Fruit fly (Drosophila melanogaster): ENCODE measurements around the gene Hsc70-2.

The Hsc70-2 gene

dm6 chr3R:13088395-13088794 lies 43.8 kb downstream of the Hsc70-2 start, which contains the start of gene timeout (continued):
- TF ChIP-seq D19B (GFP tag; optimal IDR thresholded peaks at IDR 0.05) (no peak), bsh (GFP tag; optimal IDR thresholded peaks at IDR 0.05) (no peak), Med (GFP tag) (peak; percentile 70), Lhr (GFP tag; optimal IDR thresholded peaks at IDR 0.05) (peak; percentile 28), cg (GFP tag; optimal IDR thresholded peaks at IDR 0.05) (no peak), CG17829 (tag; optimal IDR thresholded peaks at IDR 0.05) (peak; percentile 23), ara (GFP tag; IDR thresholded peaks at IDR 0.05) (no peak), CG10565 (GFP tag; optimal IDR thresholded peaks at IDR 0.05) (no peak), klu (GFP tag; IDR thresholded peaks at IDR 0.05) (no peak), rib (GFP tag; IDR thresholded peaks at IDR 0.05) (0 out of 2 replicates have a peak, but pooled peaks have one; percentile 31), Nf-YA (GFP tag; IDR thresholded peaks at IDR 0.05) (no peak), Rfx (GFP tag; IDR thresholded peaks at IDR 0.05) (no peak), CG34422 (GFP tag; IDR thresholded peaks at IDR 0.05) (no peak), stc (GFP tag; IDR thresholded peaks at IDR 0.05) (no peak), dmrt11E (tag; optimal IDR thresholded peaks at IDR 0.05) (no peak), CG10267 (tag; optimal IDR thresholded peaks at IDR 0.05) (no peak), CG5245 (GFP tag; optimal IDR thresholded peaks at IDR 0.05) (no peak), ci (GFP tag; IDR thresholded peaks at IDR 0.05) (no peak), Neu2 (GFP tag; optimal IDR thresholded peaks at IDR 0.05; ENCODE audit: borderline replicate concordance) (no peak), CG3163 (GFP tag; optimal IDR thresholded peaks at IDR 0.05) (no peak), pros (GFP tag; optimal IDR thresholded peaks at IDR 0.05) (no peak), CG4617 (GFP tag; optimal IDR thresholded peaks at IDR 0.05; ENCODE audit: borderline replicate concordance) (no peak), crol (GFP tag; IDR thresholded peaks at IDR 0.05) (no peak), CG17385 (GFP tag; optimal IDR thresholded peaks at IDR 0.05) (no peak), Dip2 (GFP tag; IDR thresholded peaks at IDR 0.05) (no peak), CG1024 (GFP tag; IDR thresholded peaks at IDR 0.05) (no peak), CG1647 (GFP tag; optimal IDR thresholded peaks at IDR 0.05) (no peak), CG3726 (GFP tag; IDR thresholded peaks at IDR 0.05) (no peak), fd64A (GFP tag; optimal IDR thresholded peaks at IDR 0.05) (no peak), prd (optimal IDR thresholded peaks at IDR 0.05) (no peak), prd (GFP tag; IDR thresholded peaks at IDR 0.05) (no peak), p53 (GFP tag; optimal IDR thresholded peaks at IDR 0.05) (no peak), zfh1 (GFP tag; IDR thresholded peaks at IDR 0.05) (no peak), CG7357 (GFP tag; IDR thresholded peaks at IDR 0.05) (no peak), Atf6 (GFP tag; IDR thresholded peaks at IDR 0.05) (no peak), CG7745 (tag; optimal IDR thresholded peaks at IDR 0.05) (no peak), CG8944 (GFP tag; optimal IDR thresholded peaks at IDR 0.05) (no peak), CG1529 (GFP tag; optimal IDR thresholded peaks at IDR 0.05) (no peak), CG17361 (GFP tag; IDR thresholded peaks at IDR 0.05) (no peak), cas (GFP tag; IDR thresholded peaks at IDR 0.05) (no peak), tgo (GFP tag; IDR thresholded peaks at IDR 0.05) (no peak), Vsx1 (GFP tag; optimal IDR thresholded peaks at IDR 0.05) (no peak), chm (GFP tag; IDR thresholded peaks at IDR 0.05) (no peak), ab (GFP tag; optimal IDR thresholded peaks at IDR 0.05) (no peak), lilli (GFP tag; optimal IDR thresholded peaks at IDR 0.05) (no peak), ap (GFP tag; IDR thresholded peaks at IDR 0.05) (no peak), dati (GFP tag; IDR thresholded peaks at IDR 0.05) (no peak), Stat92E (GFP tag; optimal IDR thresholded peaks at IDR 0.05) (no peak), CG4360 (GFP tag; IDR thresholded peaks at IDR 0.05) (no peak), CG12155 (GFP tag; optimal IDR thresholded peaks at IDR 0.05) (no peak), Dip3 (GFP tag; optimal IDR thresholded peaks at IDR 0.05) (no peak), her (GFP tag; optimal IDR thresholded peaks at IDR 0.05) (no peak), Antp (GFP tag; optimal IDR thresholded peaks at IDR 0.05) (no peak), CG33213 (GFP tag; optimal IDR thresholded peaks at IDR 0.05) (peak; percentile 27)

All from whole organism, embryonic.